Worm (Caenorhabditis elegans) whole organism, L4 larva: ENCODE data around the gene F35F10.7.
A peak's percentile ranks its signal among the peaks of the same experiment; 100 is the strongest.

Experiments used
- R02D3.7 ChIP-seq: fragments of 150-350 bp; sonication (generic microtip); optimal IDR thresholded peaks from 3 replicates; lab custom pipeline; 2014; ENCODE audit warnings: missing biosample characterization, missing genetic modification characterization
- Y75B8A.6 ChIP-seq: fragments of 200-800 bp; sonication (Bioruptor generic); IDR thresholded peaks from 2 replicates; pipeline ENCODE4 v1.3.6; 2022; ENCODE audit warnings: missing genetic modification reagents, missing genetic modification characterization, missing compliant biosample characterization
- ZK337.2 ChIP-seq: fragments of 200-800 bp; sonication (Bioruptor generic); IDR thresholded peaks from 2 replicates; pipeline ENCODE4 v1.3.6; 2022; ENCODE audit warnings: missing genetic modification reagents, missing genetic modification characterization, missing compliant biosample characterization
- aha-1 ChIP-seq: fragments of 150-350 bp; peaks from one replicate; lab custom pipeline; 2014; ENCODE audit warnings: missing biosample characterization, missing genetic modification characterization
- arid-1 ChIP-seq: fragments of 200-800 bp; sonication (Bioruptor generic); conservative IDR thresholded peaks from 2 replicates; pipeline ENCODE4 v1.3.6; 2022; ENCODE audit warnings: missing genetic modification reagents, missing genetic modification characterization, missing compliant biosample characterization
- attf-4 ChIP-seq: sonication (generic microtip); optimal IDR thresholded peaks from 3 replicates; lab custom pipeline; 2017; ENCODE audit warnings: missing biosample characterization, missing genetic modification characterization
- ceh-28 ChIP-seq: fragments of 150-350 bp; optimal IDR thresholded peaks from 2 replicates; lab custom pipeline; 2014; ENCODE audit warnings: missing biosample characterization, missing genetic modification reagents, missing genetic modification characterization
- daf-16 ChIP-seq, 3 experiments: sonication (generic microtip); optimal IDR thresholded peaks; 2 replicates each; lab custom pipeline; 2016 to 2017; ENCODE audit warnings: missing genetic modification characterization in 3 of 3, missing genetic modification reagents in 3 of 3, mild to moderate bottlenecking in 2 of 3, missing compliant biosample characterization in 2 of 3, missing biosample characterization in 1 of 3, moderate library complexity in 1 of 3
- daf-8 ChIP-seq: fragments of 200-800 bp; sonication (Bioruptor generic); IDR thresholded peaks from 2 replicates; pipeline ENCODE4 v1.3.6; 2022; ENCODE audit warnings: missing genetic modification characterization, missing compliant biosample characterization
- dmd-6 ChIP-seq: fragments of 200-800 bp; sonication (Bioruptor generic); IDR thresholded peaks from 2 replicates; pipeline ENCODE4 v1.3.6; 2022; ENCODE audit warnings: missing genetic modification reagents, missing genetic modification characterization, missing compliant biosample characterization
- duxl-1 ChIP-seq: sonication (generic microtip); optimal IDR thresholded peaks from 2 replicates; lab custom pipeline; 2016; ENCODE audit warnings: mild to moderate bottlenecking, missing genetic modification characterization, moderate library complexity, missing compliant biosample characterization; ENCODE audit not compliant: poor library complexity
- dve-1 ChIP-seq: sonication (generic microtip); optimal IDR thresholded peaks from 2 replicates; lab custom pipeline; 2017; ENCODE audit warnings: antibody characterized with exemption, mild to moderate bottlenecking, missing genetic modification characterization, missing compliant biosample characterization; ENCODE audit not compliant: insufficient read depth
- egl-27 ChIP-seq: sonication (generic microtip); optimal IDR thresholded peaks from 3 replicates; lab custom pipeline; 2017; ENCODE audit warnings: missing biosample characterization, missing genetic modification reagents, missing genetic modification characterization
- hlh-11 ChIP-seq: fragments of 200-800 bp; sonication (Bioruptor generic); optimal IDR thresholded peaks from 2 replicates; lab custom pipeline; 2018; ENCODE audit warnings: mild to moderate bottlenecking, missing genetic modification characterization, missing compliant biosample characterization
- jun-1 ChIP-seq: fragments of 150-350 bp; optimal IDR thresholded peaks from 2 replicates; lab custom pipeline; 2014; ENCODE audit warnings: missing biosample characterization, missing genetic modification reagents, missing genetic modification characterization
- lin-15B ChIP-seq: fragments of 150-350 bp; sonication (generic microtip); optimal IDR thresholded peaks from 3 replicates; lab custom pipeline; 2014; ENCODE audit warnings: missing biosample characterization, missing genetic modification characterization
- lin-29 ChIP-seq: fragments of 200-800 bp; sonication (Bioruptor generic); IDR thresholded peaks from 2 replicates; pipeline ENCODE4 v1.3.6; 2022; ENCODE audit warnings: missing genetic modification reagents, missing genetic modification characterization, missing compliant biosample characterization
- lin-39 ChIP-seq: fragments of 150-350 bp; optimal IDR thresholded peaks from 2 replicates; lab custom pipeline; 2014; ENCODE audit warnings: missing biosample characterization, missing genetic modification reagents, missing genetic modification characterization
- madf-5 ChIP-seq, 2 experiments: fragments of 200-800 bp; sonication (Bioruptor generic); IDR thresholded peaks; 2 replicates each; pipeline ENCODE4 v1.3.6; 2022; ENCODE audit warnings: missing compliant biosample characterization in 2 of 2, missing genetic modification characterization in 2 of 2
- nhr-28 ChIP-seq: fragments of 150-350 bp; optimal IDR thresholded peaks from 2 replicates; lab custom pipeline; 2014; ENCODE audit warnings: missing biosample characterization, missing genetic modification characterization
- nhr-76 ChIP-seq: fragments of 150-350 bp; optimal IDR thresholded peaks from 2 replicates; lab custom pipeline; 2014; ENCODE audit warnings: missing biosample characterization, missing genetic modification characterization
- pha-4 ChIP-seq, 2 experiments: fragments of 150-350 bp in 1 of 2; fragments of 200-800 bp in 1 of 2; sonication (Bioruptor generic) in 1 of 2; IDR thresholded peaks in 1 of 2; optimal IDR thresholded peaks in 1 of 2; 2 replicates each; pipeline versions ENCODE4 v1.3.6 to Lab custom; 2014 to 2022; ENCODE audit warnings: missing genetic modification characterization in 2 of 2, missing genetic modification reagents in 2 of 2, missing biosample characterization in 1 of 2, missing compliant biosample characterization in 1 of 2
- sdz-12 ChIP-seq: fragments of 200-800 bp; sonication (Bioruptor generic); optimal IDR thresholded peaks from 2 replicates; lab custom pipeline; 2018; ENCODE audit warnings: mild to moderate bottlenecking, missing genetic modification characterization, missing compliant biosample characterization
- spr-1 ChIP-seq: sonication (generic microtip); optimal IDR thresholded peaks from 2 replicates; lab custom pipeline; 2016; ENCODE audit warnings: mild to moderate bottlenecking, missing genetic modification characterization, missing compliant biosample characterization
- spr-3 ChIP-seq: fragments of 200-800 bp; sonication (Bioruptor generic); optimal IDR thresholded peaks from 2 replicates; lab custom pipeline; 2018; ENCODE audit warnings: mild to moderate bottlenecking, missing genetic modification characterization, missing compliant biosample characterization
- tag-97 ChIP-seq: fragments of 200-800 bp; sonication (Bioruptor generic); IDR thresholded peaks from 2 replicates; pipeline ENCODE4 v1.3.6; 2022; ENCODE audit warnings: missing genetic modification characterization, missing compliant biosample characterization
- tra-1 ChIP-seq: fragments of 200-800 bp; sonication (Bioruptor generic); IDR thresholded peaks from 2 replicates; pipeline ENCODE4 v1.3.6; 2022; ENCODE audit warnings: missing genetic modification reagents, missing genetic modification characterization, missing compliant biosample characterization
- unc-62 ChIP-seq, 3 experiments: fragments of 150-350 bp in 1 of 3; sonication (generic microtip); optimal IDR thresholded peaks in 2 of 3; peaks in 1 of 3; 1 replicate in 1 of 3; 2 replicates in 2 of 3; lab custom pipeline; 2014 to 2017; ENCODE audit warnings: missing biosample characterization in 3 of 3, missing genetic modification characterization in 3 of 3, missing genetic modification reagents in 3 of 3, missing genotype in 1 of 3
- vab-7 ChIP-seq: fragments of 200-800 bp; sonication (Bioruptor generic); IDR thresholded peaks from 2 replicates; pipeline ENCODE4 v1.3.6; 2022; ENCODE audit warnings: missing genetic modification reagents, missing genetic modification characterization, missing compliant biosample characterization
- ztf-11 ChIP-seq: fragments of 150-350 bp; optimal IDR thresholded peaks from 2 replicates; lab custom pipeline; 2014; ENCODE audit warnings: missing biosample characterization, missing genetic modification characterization

Gene F35F10.7

DNA sequence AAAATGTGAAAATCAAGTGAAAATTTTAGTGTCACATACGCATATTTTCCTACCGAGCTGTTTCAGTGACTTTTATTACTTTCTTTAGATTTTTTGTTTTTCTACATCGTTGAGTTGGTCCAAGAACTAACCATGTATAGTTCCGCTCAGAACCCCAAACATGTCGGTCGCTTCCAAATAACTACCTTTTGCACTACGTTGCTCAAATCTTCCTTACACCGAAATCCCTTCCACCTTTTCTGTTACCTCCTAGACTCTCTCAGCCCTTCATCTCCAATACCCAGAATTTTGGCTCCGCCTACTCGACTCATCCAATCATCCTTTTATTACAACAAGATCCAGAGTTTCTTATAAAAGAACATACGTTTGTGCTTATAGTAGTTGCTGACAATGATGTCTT is 2.6 kb downstream of the F35F10.7 start, which contains the start of gene F35F10.5:
Gene F35F10.5, plus strand, starts transcription at position 301 of the 400 bp plus-strand sequence.
- no peak for TF ChIP-seq tra-1 (GFP tag; lab: Robert Waterston, UW)
- TF ChIP-seq attf-4 (tag; lab: Kevin White, UChicago), result no peak
- TF ChIP-seq pha-4 (GFP tag; IDR thresholded peaks at IDR 0.05; lab: Robert Waterston, UW), result no peak
- no peak for TF ChIP-seq pha-4 (tag; optimal IDR thresholded peaks at IDR 0.05; lab: Kevin White, UChicago)
- no peak for TF ChIP-seq hlh-11 (tag; lab: Kevin White, UChicago)
- no peak for TF ChIP-seq lin-39 (tag; lab: Kevin White, UChicago)
- TF ChIP-seq ZK337.2 (GFP tag; lab: Robert Waterston, UW), result 0 out of 2 replicates have a peak, but pooled peaks have one; percentile 24
- TF ChIP-seq Y75B8A.6 (GFP tag; lab: Robert Waterston, UW), result no peak
- TF ChIP-seq dve-1 (tag; lab: Kevin White, UChicago), result no peak
- TF ChIP-seq R02D3.7, result no peak
- TF ChIP-seq aha-1 (tag; lab: Kevin White, UChicago), result peak; percentile 49
- peak in 1 of 2 experiments; percentile 25 for TF ChIP-seq unc-62 (GFP tag; optimal IDR thresholded peaks at IDR 0.05 in 1 of 2; lab: Kevin White, UChicago)
- TF ChIP-seq unc-62 (tag; optimal IDR thresholded peaks at IDR 0.05; lab: Kevin White, UChicago), result no peak
- no peak for TF ChIP-seq madf-5 (GFP tag; IDR thresholded peaks at IDR 0.05; lab: Robert Waterston, UW)

DNA sequence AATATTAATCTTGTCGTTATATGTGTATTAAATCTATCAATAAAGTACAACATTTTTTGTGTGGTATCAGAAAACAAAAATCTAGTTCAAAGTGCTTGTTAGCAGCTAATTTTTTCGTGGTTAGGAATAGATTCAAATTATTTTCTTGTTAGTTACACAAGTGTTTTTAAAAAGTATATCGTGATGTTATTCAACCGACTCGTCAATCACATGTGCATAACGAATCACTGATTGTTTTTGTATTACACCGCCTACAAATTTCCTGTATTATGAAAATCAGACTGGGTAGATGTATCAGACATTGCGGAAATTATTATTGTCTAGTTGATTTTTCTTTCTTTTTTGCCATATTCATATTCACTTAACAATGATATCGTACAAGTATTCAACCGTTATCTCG is 4.3 kb downstream of the F35F10.7 start, which contains the start of gene str-64:
Gene str-64, plus strand, starts transcription at position 301 of the 400 bp plus-strand sequence.
- TF ChIP-seq unc-62 (GFP tag; optimal IDR thresholded peaks at IDR 0.05 in 1 of 2; lab: Kevin White, UChicago) (peak in 1 of 2 experiments; percentile 73), unc-62 (tag; optimal IDR thresholded peaks at IDR 0.05; lab: Kevin White, UChicago) (no peak), aha-1 (tag; lab: Kevin White, UChicago) (peak; percentile 18), Y75B8A.6 (GFP tag; lab: Robert Waterston, UW) (no peak)

DNA sequence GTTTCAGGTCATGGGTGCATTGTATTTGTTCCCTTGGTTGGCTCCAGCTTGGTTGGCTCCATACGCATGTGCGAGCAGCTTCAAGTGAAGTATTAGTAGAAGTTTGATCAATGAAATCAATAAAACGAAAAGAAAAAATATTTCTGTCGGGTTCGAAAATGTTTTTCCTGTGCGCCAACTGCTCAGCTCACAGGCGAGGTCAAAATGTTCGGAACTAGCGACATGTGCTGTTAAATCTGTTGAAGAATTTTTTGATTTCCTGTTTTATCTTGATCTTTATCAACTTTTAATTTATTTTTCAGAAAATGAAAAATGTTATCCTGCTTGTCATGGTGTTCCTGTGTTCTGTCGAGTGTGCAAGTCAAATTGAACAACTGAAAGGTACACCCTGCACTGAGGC is 5.7 kb downstream of the F35F10.7 start, which contains the start of gene T28A11.25:
Gene T28A11.25, plus strand, starts transcription at position 301 of the 400 bp plus-strand sequence.
- peak in 1 of 2 experiments; percentile 33 for TF ChIP-seq daf-16 (GFP tag; optimal IDR thresholded peaks at IDR 0.05; lab: Kevin White, UChicago)
- no peak for TF ChIP-seq daf-16 (tag; optimal IDR thresholded peaks at IDR 0.05; lab: Kevin White, UChicago)
- TF ChIP-seq egl-27 (tag; lab: Kevin White, UChicago), result no peak

DNA sequence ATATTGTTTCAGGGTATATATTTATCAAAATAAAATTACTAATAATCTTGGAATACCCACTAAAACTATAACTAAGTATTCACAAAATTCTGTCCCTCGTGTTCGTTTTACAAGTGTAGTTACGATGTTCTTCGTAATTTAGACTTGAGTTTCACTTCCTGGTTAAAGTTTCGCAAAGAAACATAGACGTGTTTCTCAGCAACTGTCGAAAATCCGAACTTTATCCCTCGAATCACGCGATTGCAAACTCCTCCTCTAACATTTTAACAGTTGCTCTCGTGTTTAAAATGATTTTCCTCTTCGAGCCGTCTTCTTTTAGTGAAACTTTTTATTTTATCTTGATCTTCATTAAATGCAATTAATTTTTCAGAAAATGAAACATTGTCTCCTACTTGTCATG is 7.2 kb downstream of the F35F10.7 start, which contains the start of gene T28A11.2:
Gene T28A11.2, plus strand, starts transcription at position 371 of the 400 bp plus-strand sequence.
- peak; percentile 26 for TF ChIP-seq hlh-11 (tag; lab: Kevin White, UChicago)
- no peak for TF ChIP-seq tag-97

DNA sequence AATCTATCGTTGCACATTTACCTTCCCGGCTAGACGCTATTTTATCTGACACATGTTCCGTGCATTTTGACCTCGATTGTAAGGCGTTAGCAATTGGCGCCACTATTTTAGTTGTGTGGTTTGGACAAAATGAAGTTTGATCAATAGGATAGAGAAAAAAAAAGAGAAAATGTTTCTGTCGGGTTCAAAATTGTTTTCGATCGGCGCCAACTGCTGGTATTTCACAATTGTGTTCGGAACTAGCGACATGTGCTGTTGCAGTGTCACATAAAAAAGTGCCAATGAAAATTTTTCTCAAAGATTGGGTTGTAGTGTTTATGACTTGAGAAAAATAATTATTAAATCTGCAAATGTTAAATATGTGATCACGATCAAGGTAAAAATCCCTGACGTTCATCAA is 8.1 kb downstream of the F35F10.7 start:
- peak; percentile 54 for TF ChIP-seq hlh-11 (tag; lab: Kevin White, UChicago)
- no peak for TF ChIP-seq ceh-28 (tag; lab: Kevin White, UChicago)
- TF ChIP-seq duxl-1 (tag; lab: Kevin White, UChicago), result no peak
- no peak for TF ChIP-seq sdz-12 (GFP tag; lab: Kevin White, UChicago)
- peak in 1 of 2 experiments; percentile 86 for TF ChIP-seq daf-16 (GFP tag; optimal IDR thresholded peaks at IDR 0.05; lab: Kevin White, UChicago)
- TF ChIP-seq daf-16 (tag; optimal IDR thresholded peaks at IDR 0.05; lab: Kevin White, UChicago), result no peak
- no peak for TF ChIP-seq arid-1 (GFP tag; lab: Robert Waterston, UW)
- peak; percentile 40 for TF ChIP-seq dmd-6 (GFP tag; lab: Robert Waterston, UW)
- TF ChIP-seq daf-8 (GFP tag; lab: Robert Waterston, UW), result no peak
- TF ChIP-seq ztf-11 (tag; lab: Kevin White, UChicago), result no peak
- TF ChIP-seq nhr-28 (tag; lab: Kevin White, UChicago), result peak; percentile 10
- no peak for TF ChIP-seq madf-5 (GFP tag; IDR thresholded peaks at IDR 0.05; lab: Robert Waterston, UW)
- TF ChIP-seq spr-1 (tag; lab: Kevin White, UChicago), result no peak
- TF ChIP-seq nhr-76 (tag; lab: Kevin White, UChicago), result no peak
- TF ChIP-seq lin-29 (GFP tag; lab: Robert Waterston, UW), result no peak
- no peak for TF ChIP-seq spr-3 (GFP tag; lab: Kevin White, UChicago)
- no peak for TF ChIP-seq lin-15B (tag; lab: Kevin White, UChicago)
- no peak for TF ChIP-seq jun-1 (tag; lab: Kevin White, UChicago)
- TF ChIP-seq aha-1 (tag; lab: Kevin White, UChicago), result peak; percentile 35
- no peak for TF ChIP-seq vab-7
